Worm (Caenorhabditis elegans) whole organism, L3 larva: ENCODE results near the gene B0334.5.

Experiments used
- R02D3.7 ChIP-seq: fragments of 150-350 bp; optimal IDR thresholded peaks from 2 replicates; lab custom pipeline; 2014; ENCODE audit warnings: missing biosample characterization, missing genetic modification characterization
- ZK546.5 ChIP-seq: sonication (generic microtip); optimal IDR thresholded peaks from 2 replicates; lab custom pipeline; 2017; ENCODE audit warnings: missing biosample characterization, missing genetic modification characterization
- aly-2 ChIP-seq: fragments of 150-350 bp; optimal IDR thresholded peaks from 2 replicates; lab custom pipeline; 2014; ENCODE audit warnings: missing biosample characterization, missing genetic modification characterization
- daf-12 ChIP-seq: fragments of 150-350 bp; optimal IDR thresholded peaks from 2 replicates; lab custom pipeline; 2014; ENCODE audit warnings: missing biosample characterization, missing genetic modification reagents, missing genetic modification characterization
- egl-5 ChIP-seq: fragments of 150-350 bp; optimal IDR thresholded peaks from 2 replicates; lab custom pipeline; 2017; ENCODE audit warnings: missing biosample characterization, missing genetic modification reagents, missing genetic modification characterization, inconsistent platforms
- fkh-10 ChIP-seq: sonication (generic microtip); optimal IDR thresholded peaks from 2 replicates; lab custom pipeline; 2017; ENCODE audit warnings: missing biosample characterization, missing genetic modification reagents, missing genetic modification characterization
- fos-1 ChIP-seq: fragments of 150-350 bp; optimal IDR thresholded peaks from 2 replicates; lab custom pipeline; 2014; ENCODE audit warnings: missing biosample characterization, missing genetic modification characterization
- nhr-28 ChIP-seq: fragments of 150-350 bp; optimal IDR thresholded peaks from 2 replicates; lab custom pipeline; 2014; ENCODE audit warnings: missing biosample characterization, missing genetic modification characterization
- pha-4 ChIP-seq: fragments of 150-350 bp; optimal IDR thresholded peaks from 2 replicates; lab custom pipeline; 2014; ENCODE audit warnings: missing biosample characterization, missing genetic modification reagents, missing genetic modification characterization
- skn-1 ChIP-seq: fragments of 150-350 bp; optimal IDR thresholded peaks from 2 replicates; lab custom pipeline; 2014; ENCODE audit warnings: missing biosample characterization, missing genetic modification characterization
- snpc-4 ChIP-seq: fragments of 150-350 bp; optimal IDR thresholded peaks from 2 replicates; lab custom pipeline; 2014; ENCODE audit warnings: missing biosample characterization, missing genetic modification characterization
- tbx-2 ChIP-seq: sonication (generic microtip); optimal IDR thresholded peaks from 2 replicates; lab custom pipeline; 2016; ENCODE audit warnings: mild to moderate bottlenecking, missing genetic modification characterization, missing compliant biosample characterization
- unc-62 ChIP-seq: fragments of 150-350 bp; sonication (generic microtip); optimal IDR thresholded peaks from 4 replicates; lab custom pipeline; 2014; ENCODE audit warnings: missing biosample characterization, missing genetic modification reagents, missing genetic modification characterization
- ztf-4 ChIP-seq: fragments of 150-350 bp; optimal IDR thresholded peaks from 2 replicates; lab custom pipeline; 2014; ENCODE audit warnings: missing biosample characterization, missing genetic modification characterization

- TF ChIP-seq snpc-4 (tag; lab: Kevin White, UChicago) = no peak
- TF ChIP-seq skn-1 (tag; lab: Kevin White, UChicago) = no peak
- TF ChIP-seq nhr-28 (tag; lab: Kevin White, UChicago) = no peak
- TF ChIP-seq R02D3.7 (tag; lab: Kevin White, UChicago) = no peak
- no peak for TF ChIP-seq unc-62
- no peak for TF ChIP-seq pha-4 (tag; lab: Kevin White, UChicago)
- no peak for TF ChIP-seq fkh-10
- no peak for TF ChIP-seq fos-1 (tag; lab: Kevin White, UChicago)
- no peak for TF ChIP-seq aly-2
- no peak for TF ChIP-seq ZK546.5 (tag; lab: Kevin White, UChicago)
- TF ChIP-seq daf-12 (tag; lab: Kevin White, UChicago) = no peak
- TF ChIP-seq ztf-4 (tag; lab: Kevin White, UChicago) = no peak
- TF ChIP-seq tbx-2 = no peak
- TF ChIP-seq egl-5 = no peak
Observed at ce11 chrII:11479076-11479475, 18.4 kb upstream of the B0334.5 start, which contains the start of gene W02B12.12.
